Fruit fly (Drosophila melanogaster) whole organism, pupa: ENCODE results near the gene CG5342.

Source experiments
- CG10348 ChIP-seq: fragments of 200-800 bp; sonication (Bioruptor generic); IDR thresholded peaks from 2 replicates; pipeline ENCODE4 v1.3.6; 2022; ENCODE audit warnings: missing biosample characterization, missing genetic modification characterization
- CG12605 ChIP-seq: fragments of 200-800 bp; sonication (Bioruptor generic); IDR thresholded peaks from 2 replicates; pipeline ENCODE4 v1.3.6; 2022; ENCODE audit warnings: missing biosample characterization, missing genetic modification characterization
- CG13204 ChIP-seq: fragments of 200-800 bp; sonication (Bioruptor generic); optimal IDR thresholded peaks from 2 replicates; lab custom pipeline; 2018; ENCODE audit warnings: missing biosample characterization, mild to moderate bottlenecking, missing genetic modification characterization, moderate library complexity
- CG14655 ChIP-seq: fragments of 200-800 bp; sonication (Bioruptor generic); optimal IDR thresholded peaks from 3 replicates; lab custom pipeline; 2017; ENCODE audit warnings: mild to moderate bottlenecking, missing biosample characterization, missing genetic modification reagents, missing genetic modification characterization
- CG15710 ChIP-seq: fragments of 200-800 bp; sonication (Bioruptor generic); optimal IDR thresholded peaks from 2 replicates; lab custom pipeline; 2018; ENCODE audit warnings: missing biosample characterization, mild to moderate bottlenecking, missing genetic modification characterization, moderate library complexity
- CG17806 ChIP-seq: fragments of 200-800 bp; sonication (Bioruptor generic); optimal IDR thresholded peaks from 2 replicates; lab custom pipeline; 2018; ENCODE audit warnings: missing biosample characterization, mild to moderate bottlenecking, missing genetic modification characterization, moderate library complexity
- CG32121 ChIP-seq: fragments of 200-800 bp; sonication (Bioruptor generic); IDR thresholded peaks from 2 replicates; pipeline ENCODE4 v1.3.6; 2022; ENCODE audit warnings: missing biosample characterization, missing genetic modification characterization
- CG34367 ChIP-seq: fragments of 200-800 bp; sonication (Bioruptor generic); optimal IDR thresholded peaks from 2 replicates; lab custom pipeline; 2018; ENCODE audit warnings: missing biosample characterization, mild to moderate bottlenecking, missing genetic modification characterization
- CG4496 ChIP-seq: fragments of 200-800 bp; sonication (Bioruptor generic); IDR thresholded peaks from 3 replicates; pipeline ENCODE4 v1.3.6; 2022; ENCODE audit warnings: missing biosample characterization, missing genetic modification characterization
- CG8159 ChIP-seq: fragments of 200-800 bp; sonication (Bioruptor generic); optimal IDR thresholded peaks from 3 replicates; lab custom pipeline; 2018; ENCODE audit warnings: missing biosample characterization, mild to moderate bottlenecking, missing genetic modification characterization, moderate library complexity
- CG8301 ChIP-seq: fragments of 200-800 bp; sonication (Bioruptor generic); optimal IDR thresholded peaks from 2 replicates; lab custom pipeline; 2018; ENCODE audit warnings: missing biosample characterization, mild to moderate bottlenecking, missing genetic modification characterization
- CG9948 ChIP-seq: fragments of 200-800 bp; sonication (Bioruptor generic); optimal IDR thresholded peaks from 2 replicates; lab custom pipeline; 2018; ENCODE audit warnings: missing biosample characterization, mild to moderate bottlenecking, missing genetic modification characterization, moderate library complexity
- D1 ChIP-seq: fragments of 200-800 bp; sonication (Bioruptor generic); optimal IDR thresholded peaks from 2 replicates; lab custom pipeline; 2018; ENCODE audit warnings: missing biosample characterization, mild to moderate bottlenecking, missing genetic modification characterization, moderate library complexity
- EcR ChIP-seq: fragments of 200-800 bp; sonication (Bioruptor generic); optimal IDR thresholded peaks from 3 replicates; lab custom pipeline; 2019; ENCODE audit warnings: missing biosample characterization, missing genetic modification characterization, mild to moderate bottlenecking, moderate library complexity, missing genetic modification reagents
- Ets98B ChIP-seq: fragments of 200-800 bp; sonication (Bioruptor generic); IDR thresholded peaks from 2 replicates; pipeline ENCODE4 v1.3.6; 2022; ENCODE audit warnings: missing biosample characterization, missing genetic modification characterization
- Pif1A ChIP-seq: fragments of 200-800 bp; sonication (Bioruptor generic); optimal IDR thresholded peaks from 3 replicates; lab custom pipeline; 2016; ENCODE audit warnings: missing biosample characterization, missing genetic modification characterization
- Pif1B ChIP-seq: fragments of 200-800 bp; sonication (Bioruptor generic); optimal IDR thresholded peaks from 3 replicates; lab custom pipeline; 2016; ENCODE audit warnings: missing biosample characterization, missing genetic modification characterization
- Snoo ChIP-seq: fragments of 200-800 bp; sonication (Bioruptor generic); optimal IDR thresholded peaks from 3 replicates; lab custom pipeline; 2017; ENCODE audit warnings: missing biosample characterization, mild to moderate bottlenecking, missing genetic modification characterization, inconsistent platforms
- fd96Ca ChIP-seq: fragments of 200-800 bp; sonication (Bioruptor generic); IDR thresholded peaks from 3 replicates; pipeline ENCODE4 v1.3.6; 2022; ENCODE audit warnings: missing biosample characterization, missing genetic modification characterization
- gl ChIP-seq: fragments of 200-800 bp; sonication (Bioruptor generic); optimal IDR thresholded peaks from 2 replicates; lab custom pipeline; 2018; ENCODE audit warnings: missing biosample characterization, mild to moderate bottlenecking, missing genetic modification characterization
- rn ChIP-seq: fragments of 200-800 bp; sonication (Bioruptor generic); IDR thresholded peaks from 2 replicates; pipeline ENCODE4 v1.3.6; 2022; ENCODE audit warnings: missing biosample characterization, missing genetic modification characterization

Gene CG5342

dm6 chr3R:11578645-11579044, at the start of gene CG5342, which contains the start of gene CG6790:
Gene CG5342, plus strand, starts transcription at chr3R:11578826.
Gene CG6790, minus strand, starts transcription at chr3R:11578745.
- TF ChIP-seq Pif1A (no peak), CG15710 (tag; lab: Kevin White, UChicago) (no peak), Pif1B (GFP tag; lab: Kevin White, UChicago) (no peak), Ets98B (GFP tag; lab: Robert Waterston, UW) (no peak), CG13204 (GFP tag; lab: Kevin White, UChicago) (no peak), CG10348 (GFP tag; lab: Robert Waterston, UW) (no peak)

- no peak for TF ChIP-seq CG15710 (tag; lab: Kevin White, UChicago)
- TF ChIP-seq D1 (tag; lab: Kevin White, UChicago): no peak
- TF ChIP-seq CG8301 (tag; lab: Kevin White, UChicago): no peak
- no peak for TF ChIP-seq CG13204 (GFP tag; lab: Kevin White, UChicago)
- TF ChIP-seq Pif1A: no peak
- TF ChIP-seq EcR (GFP tag; lab: Kevin White, UChicago): no peak
- TF ChIP-seq fd96Ca (GFP tag; lab: Robert Waterston, UW): no peak
- no peak for TF ChIP-seq CG9948 (tag; lab: Kevin White, UChicago)
- TF ChIP-seq CG32121 (GFP tag; lab: Robert Waterston, UW): no peak
- no peak for TF ChIP-seq rn (GFP tag; lab: Robert Waterston, UW)
- no peak for TF ChIP-seq CG4496
- no peak for TF ChIP-seq CG12605
- TF ChIP-seq Ets98B (GFP tag; lab: Robert Waterston, UW): no peak
- no peak for TF ChIP-seq CG8159
These were observed 46.7 kb upstream of the CG5342 start for dm6 chr3R:11531893-11532292.

- TF ChIP-seq CG8159 (no peak), CG13204 (GFP tag; lab: Kevin White, UChicago) (no peak), CG34367 (tag; lab: Kevin White, UChicago) (no peak), gl (tag; lab: Kevin White, UChicago) (no peak), D1 (tag; lab: Kevin White, UChicago) (no peak), CG14655 (GFP tag; lab: Kevin White, UChicago) (no peak), CG9948 (tag; lab: Kevin White, UChicago) (no peak), rn (GFP tag; lab: Robert Waterston, UW) (no peak), Pif1B (GFP tag; lab: Kevin White, UChicago) (no peak), Snoo (no peak), CG15710 (tag; lab: Kevin White, UChicago) (no peak), CG4496 (no peak)
These were observed 35.6 kb upstream of the CG5342 start, which contains the start of gene dpr4 for dm6 chr3R:11542899-11543619. Gene dpr4, minus strand, starts transcription at chr3R:11542949.

dm6 chr3R:11544150-11544549, 34.5 kb upstream of the CG5342 start:
- TF ChIP-seq CG34367 (tag; lab: Kevin White, UChicago): no peak
- TF ChIP-seq CG9948 (tag; lab: Kevin White, UChicago): no peak
- TF ChIP-seq Ets98B (GFP tag; lab: Robert Waterston, UW): no peak
- no peak for TF ChIP-seq CG4496
- no peak for TF ChIP-seq CG32121 (GFP tag; lab: Robert Waterston, UW)
- TF ChIP-seq CG13204 (GFP tag; lab: Kevin White, UChicago): no peak
- TF ChIP-seq Pif1A: no peak
- no peak for TF ChIP-seq D1 (tag; lab: Kevin White, UChicago)
- TF ChIP-seq, all 21 proteins: peak for 0

- TF ChIP-seq CG14655 (GFP tag; lab: Kevin White, UChicago) (no peak), CG8301 (tag; lab: Kevin White, UChicago) (no peak), CG12605 (no peak), rn (GFP tag; lab: Robert Waterston, UW) (no peak), CG15710 (tag; lab: Kevin White, UChicago) (no peak)
- TF ChIP-seq, all 21 proteins: peak for 0
These were observed 27.6 kb upstream of the CG5342 start for dm6 chr3R:11551071-11551470.

dm6 chr3R:11553845-11554244, 24.8 kb upstream of the CG5342 start, which contains the start of gene CG14708:
Gene CG14708, plus strand, starts transcription at chr3R:11554145.
- no peak for TF ChIP-seq CG8301 (tag; lab: Kevin White, UChicago)
- no peak for TF ChIP-seq CG8159
- no peak for TF ChIP-seq CG15710 (tag; lab: Kevin White, UChicago)
- no peak for TF ChIP-seq gl (tag; lab: Kevin White, UChicago)
- TF ChIP-seq CG4496: no peak
- TF ChIP-seq CG10348 (GFP tag; lab: Robert Waterston, UW): no peak
- TF ChIP-seq Ets98B (GFP tag; lab: Robert Waterston, UW): no peak
- no peak for TF ChIP-seq CG12605
- TF ChIP-seq EcR (GFP tag; lab: Kevin White, UChicago): no peak
- no peak for TF ChIP-seq CG13204 (GFP tag; lab: Kevin White, UChicago)
- TF ChIP-seq D1 (tag; lab: Kevin White, UChicago): no peak
- no peak for TF ChIP-seq CG32121 (GFP tag; lab: Robert Waterston, UW)
- no peak for TF ChIP-seq fd96Ca (GFP tag; lab: Robert Waterston, UW)
- TF ChIP-seq CG17806 (tag; lab: Kevin White, UChicago): no peak
- no peak for TF ChIP-seq CG14655 (GFP tag; lab: Kevin White, UChicago)
- TF ChIP-seq CG34367 (tag; lab: Kevin White, UChicago): no peak
- TF ChIP-seq Snoo: no peak
- TF ChIP-seq Pif1B (GFP tag; lab: Kevin White, UChicago): no peak
- no peak for TF ChIP-seq Pif1A
